Worm (Caenorhabditis elegans): Measurements from ENCODE around the gene chil-2.

The chil-2 gene

DNA sequence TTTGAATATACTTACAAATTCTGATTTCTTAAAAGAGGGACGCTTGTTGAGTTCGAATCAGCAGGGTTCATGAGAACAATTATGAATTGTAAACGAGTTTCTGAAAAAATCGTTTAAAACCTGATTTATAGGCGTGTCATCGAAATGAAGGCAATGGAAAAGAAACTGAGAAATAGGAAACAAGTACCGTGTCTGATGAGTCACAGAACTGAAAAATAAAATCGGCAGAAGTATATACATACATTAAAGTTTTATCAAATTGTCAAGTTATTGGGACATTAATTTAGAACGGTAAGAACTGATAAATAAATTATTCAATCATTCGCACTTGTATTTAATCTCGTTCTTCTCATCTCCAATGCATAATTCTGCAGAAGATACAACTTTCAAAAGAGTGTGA is 29.2 kb downstream of the chil-2 start, which contains the start of gene chil-9:
Gene chil-9, minus strand, starts transcription at position 101 of the 400 bp plus-strand sequence.
- no peak for TF ChIP-seq F57A8.1 (GFP tag; optimal IDR thresholded peaks at IDR 0.05)
- TF ChIP-seq bed-2 (GFP tag; IDR thresholded peaks at IDR 0.05) = no peak
- no peak for TF ChIP-seq F49E8.2 (tag; optimal IDR thresholded peaks at IDR 0.05; ENCODE audit: insufficient read depth)
- no peak for TF ChIP-seq ztf-25 (GFP tag; IDR thresholded peaks at IDR 0.05)
- no peak for TF ChIP-seq Y53G8AR.9 (GFP tag; conservative IDR thresholded peaks at IDR 0.05)
- TF ChIP-seq snpc-4 (GFP tag; optimal IDR thresholded peaks at IDR 0.05) = no peak
- TF ChIP-seq snpc-4 (tag; optimal IDR thresholded peaks at IDR 0.05) = no peak
- TF ChIP-seq hrde-1 (tag; optimal IDR thresholded peaks at IDR 0.05; ENCODE audit: borderline replicate concordance) = no peak
- no peak for TF ChIP-seq tbp1 (GFP tag; optimal IDR thresholded peaks at IDR 0.05)

DNA sequence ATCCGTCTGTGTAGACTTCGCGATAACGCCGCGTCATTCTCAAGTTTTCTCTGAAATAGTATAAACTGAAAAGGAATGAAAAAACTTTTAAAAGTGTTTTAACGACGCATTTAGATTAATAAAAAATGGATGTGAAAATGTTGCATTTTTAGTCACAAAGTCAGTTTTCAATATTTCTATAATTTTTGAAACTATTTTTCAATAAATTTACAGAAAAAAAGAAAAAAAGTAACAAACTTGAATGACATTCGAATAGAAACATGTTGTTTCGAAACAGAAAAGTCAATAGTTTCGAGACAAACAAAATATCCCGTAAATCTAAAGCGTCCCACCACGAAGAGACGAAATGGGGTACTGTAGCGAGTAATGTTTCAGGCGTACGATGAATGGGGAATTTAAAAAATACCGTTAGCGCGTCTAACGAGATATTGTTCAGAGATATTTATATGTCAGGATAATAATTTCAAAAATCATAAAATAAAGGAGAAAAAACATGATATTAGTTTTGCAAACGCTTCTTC is 32.4 kb downstream of the chil-2 start, which contains the start of gene rnh-1.2:
Gene rnh-1.2, minus strand, starts transcription at position 51 of the 521 bp plus-strand sequence.
- TF ChIP-seq madf-8 (GFP tag; conservative IDR thresholded peaks at IDR 0.05) = peak; percentile 88
- no peak for TF ChIP-seq Y67H2A.10 (GFP tag; conservative IDR thresholded peaks at IDR 0.05)
- peak; percentile 81 for TF ChIP-seq F33H1.4 (GFP tag; IDR thresholded peaks at IDR 0.05)
- peak; percentile 87 for TF ChIP-seq lsl-1 (GFP tag; optimal IDR thresholded peaks at IDR 0.05)
- TF ChIP-seq gei-17 (GFP tag; optimal IDR thresholded peaks at IDR 0.05) = no peak
- peak; percentile 79 for TF ChIP-seq xnd-1 (tag; optimal IDR thresholded peaks at IDR 0.05)
- peak; percentile 96 for TF ChIP-seq madf-6 (GFP tag; IDR thresholded peaks at IDR 0.05)
- no peak for TF ChIP-seq egrh-3 (GFP tag; IDR thresholded peaks at IDR 0.05)

DNA sequence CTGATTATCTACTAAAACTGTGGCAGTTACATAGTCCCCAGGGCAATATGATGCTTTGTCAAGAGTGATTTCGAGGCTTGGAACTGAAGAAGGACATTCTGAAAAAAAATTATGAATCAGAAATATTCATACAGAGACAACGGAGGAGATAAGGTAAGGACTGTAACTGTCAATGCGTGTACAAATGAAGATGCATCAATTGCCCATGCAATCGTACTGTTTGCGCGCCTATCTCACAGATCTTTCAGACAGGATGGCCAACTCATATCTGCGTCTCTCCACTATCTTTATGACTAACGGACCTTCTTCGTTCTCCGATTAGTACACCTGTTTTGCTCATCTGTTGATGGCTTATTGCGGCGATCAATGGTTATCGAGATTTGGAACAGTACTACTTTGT is 34.1 kb downstream of the chil-2 start, which contains the start of gene ZK938.11:
Gene ZK938.11, minus strand, starts transcription at position 101 of the 400 bp plus-strand sequence.
- TF ChIP-seq F23B12.7 (tag; optimal IDR thresholded peaks at IDR 0.05; ENCODE audit: insufficient read depth) (no peak), attf-6 (GFP tag; IDR thresholded peaks at IDR 0.05) (no peak)

DNA sequence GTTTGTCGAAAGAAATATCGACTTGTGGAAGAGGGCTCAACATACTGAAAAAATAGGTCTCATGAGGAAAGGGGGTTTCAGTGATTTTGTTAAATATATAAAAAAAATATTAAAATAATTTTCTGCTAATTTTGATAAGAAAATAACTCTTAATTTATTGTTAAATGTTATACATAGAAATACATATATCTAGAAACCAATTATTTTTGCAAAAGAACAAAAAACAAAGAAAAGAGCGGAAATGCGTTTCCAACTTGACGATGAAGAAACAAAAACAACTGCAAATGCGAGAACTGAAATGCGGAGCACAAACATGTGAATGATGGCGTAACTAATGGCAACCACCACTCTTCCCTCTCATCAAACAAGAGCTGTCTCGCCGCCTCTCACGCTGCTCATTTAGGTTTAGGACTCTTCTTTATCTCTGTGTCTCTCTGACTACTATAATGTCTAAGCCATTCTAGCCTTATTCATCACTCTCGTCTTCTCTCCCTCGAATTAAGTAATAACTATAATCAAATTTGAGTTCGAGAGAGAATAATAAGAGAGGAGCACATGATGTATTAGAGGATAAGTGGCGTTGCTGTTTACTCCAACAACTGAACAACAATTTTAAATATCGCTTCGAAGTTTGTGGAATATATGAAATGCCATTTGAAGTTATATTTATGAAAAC is 36.0 kb downstream of the chil-2 start, which contains the start of gene arrd-4:
Gene arrd-4, minus strand, starts transcription at position 51 of the 676 bp plus-strand sequence.
- TF ChIP-seq fkh-3 (tag; optimal IDR thresholded peaks at IDR 0.05) (no peak), tlf-1 (GFP tag; optimal IDR thresholded peaks at IDR 0.05) (no peak), mes-4 (tag; optimal IDR thresholded peaks at IDR 0.05) (no peak), ccch-3 (GFP tag; optimal IDR thresholded peaks at IDR 0.05) (no peak), bed-2 (GFP tag; IDR thresholded peaks at IDR 0.05) (no peak), ceh-100 (GFP tag; IDR thresholded peaks at IDR 0.05) (no peak), dpff-1 (tag; optimal IDR thresholded peaks at IDR 0.05) (no peak), Y95B8A.8 (GFP tag; IDR thresholded peaks at IDR 0.05) (no peak), madf-10 (tag; optimal IDR thresholded peaks at IDR 0.05) (no peak), cebp-2 (GFP tag; IDR thresholded peaks at IDR 0.05) (no peak), B0019.2 (GFP tag; conservative IDR thresholded peaks at IDR 0.05) (no peak), somi-1 (GFP tag; optimal IDR thresholded peaks at IDR 0.05) (no peak), F57C9.4 (tag; optimal IDR thresholded peaks at IDR 0.05) (no peak), hmg-1.2 (GFP tag; IDR thresholded peaks at IDR 0.05) (no peak), Y53F4B.3 (GFP tag; IDR thresholded peaks at IDR 0.05) (no peak), ceh-91 (GFP tag; IDR thresholded peaks at IDR 0.05) (no peak), ceh-79 (tag; optimal IDR thresholded peaks at IDR 0.05) (no peak)

Data from whole organism, young adult.